1 fruit fly cellular context compared by ENCODE assay signal in genomic region chrX:1889926-1890325, dm6.
A peak's percentile ranks its signal among the peaks of the same experiment; 100 is the strongest.
TF ChIP-seq lines count a peak whose summit lies in the region.

Gene trr (minus strand): TSS chrX:1889950.
Gene mRpL16 (plus strand): TSS chrX:1890256.

TF ChIP-seq in whole organism, embryonic, 481 proteins besides CTCF, POLR2A, EP300 and RAD21 (continued from another document and continues in another):
- no peak for TF ChIP-seq CG8359 (GFP tag; optimal IDR thresholded peaks at IDR 0.05; lab: Kevin White, UChicago; ENCODE audit: borderline replicate concordance)
- no peak for TF ChIP-seq chm (GFP tag; IDR thresholded peaks at IDR 0.05; lab: Robert Waterston, UW)
- peak; percentile 83 for TF ChIP-seq phol (tag; optimal IDR thresholded peaks at IDR 0.05; lab: Kevin White, UChicago)
- TF ChIP-seq ems (GFP tag; optimal IDR thresholded peaks at IDR 0.05; lab: Kevin White, UChicago) = no peak
- no peak for TF ChIP-seq gem (tag; optimal IDR thresholded peaks at IDR 0.05; lab: Kevin White, UChicago)
- TF ChIP-seq scrt (GFP tag; optimal IDR thresholded peaks at IDR 0.05; lab: Kevin White, UChicago) = no peak
- no peak for TF ChIP-seq vfl (GFP tag; optimal IDR thresholded peaks at IDR 0.05; lab: Kevin White, UChicago)
- no peak for TF ChIP-seq tup (GFP tag; optimal IDR thresholded peaks at IDR 0.05; lab: Kevin White, UChicago)
- peak; percentile 64 for TF ChIP-seq Abd-B (GFP tag; optimal IDR thresholded peaks at IDR 0.05; lab: Kevin White, UChicago)
- TF ChIP-seq caup (GFP tag; optimal IDR thresholded peaks at IDR 0.05; lab: Kevin White, UChicago; ENCODE audit: severe bottlenecking) = peak; percentile 36
- TF ChIP-seq dan (GFP tag; IDR thresholded peaks at IDR 0.05; lab: Robert Waterston, UW) = no peak
- no peak for TF ChIP-seq CG8765 (GFP tag; IDR thresholded peaks at IDR 0.05; lab: Robert Waterston, UW)
- TF ChIP-seq CG13624 (GFP tag; optimal IDR thresholded peaks at IDR 0.05; lab: Kevin White, UChicago) = peak; percentile 39
- no peak for TF ChIP-seq CG31441 (GFP tag; IDR thresholded peaks at IDR 0.05; lab: Robert Waterston, UW)
- peak; percentile 52 for TF ChIP-seq CG13424 (tag; optimal IDR thresholded peaks at IDR 0.05; lab: Kevin White, UChicago)
- TF ChIP-seq CG4617 (GFP tag; optimal IDR thresholded peaks at IDR 0.05; lab: Kevin White, UChicago; ENCODE audit: borderline replicate concordance) = peak; percentile 37
- peak; percentile 100 for TF ChIP-seq CG17802 (tag; optimal IDR thresholded peaks at IDR 0.05; lab: Kevin White, UChicago)
- TF ChIP-seq stwl (tag; optimal IDR thresholded peaks at IDR 0.05; lab: Kevin White, UChicago) = peak; percentile 60
- TF ChIP-seq Sox102F (GFP tag; optimal IDR thresholded peaks at IDR 0.05; lab: Kevin White, UChicago) = no peak
- TF ChIP-seq Ravus (GFP tag; IDR thresholded peaks at IDR 0.05; lab: Robert Waterston, UW) = no peak
- peak; percentile 85 for TF ChIP-seq CG1603 (tag; optimal IDR thresholded peaks at IDR 0.05; lab: Kevin White, UChicago)
- no peak for TF ChIP-seq CG12071 (GFP tag; optimal IDR thresholded peaks at IDR 0.05; lab: Kevin White, UChicago)
- peak; percentile 93 for TF ChIP-seq CG2116 (GFP tag; optimal IDR thresholded peaks at IDR 0.05; lab: Kevin White, UChicago)
- TF ChIP-seq Drgx (GFP tag; IDR thresholded peaks at IDR 0.05; lab: Robert Waterston, UW) = no peak
- no peak for TF ChIP-seq z (GFP tag; IDR thresholded peaks at IDR 0.05; lab: Robert Waterston, UW)
- no peak for TF ChIP-seq gro (GFP tag; optimal IDR thresholded peaks at IDR 0.05; lab: Kevin White, UChicago)
- peak; percentile 80 for TF ChIP-seq Sry-δ (GFP tag; optimal IDR thresholded peaks at IDR 0.05; lab: Kevin White, UChicago)
- TF ChIP-seq Opbp (GFP tag; IDR thresholded peaks at IDR 0.05; lab: Robert Waterston, UW; ENCODE audit: partially characterized antibody) = peak; percentile 52; the same call in 2 of the 3 replicates
- TF ChIP-seq trem (tag; optimal IDR thresholded peaks at IDR 0.05; lab: Kevin White, UChicago) = peak; percentile 83
- TF ChIP-seq CG30403 (GFP tag; optimal IDR thresholded peaks at IDR 0.05; lab: Kevin White, UChicago) = peak; percentile 18
- TF ChIP-seq NFAT (GFP tag; IDR thresholded peaks at IDR 0.05; lab: Robert Waterston, UW) = no peak
- TF ChIP-seq sens (GFP tag; lab: Kevin White, UChicago) = peak; percentile 86
- TF ChIP-seq stc (GFP tag; IDR thresholded peaks at IDR 0.05; lab: Robert Waterston, UW) = no peak
- no peak for TF ChIP-seq CG14965 (GFP tag; optimal IDR thresholded peaks at IDR 0.05; lab: Kevin White, UChicago; ENCODE audit: borderline replicate concordance)
- no peak for TF ChIP-seq her (GFP tag; optimal IDR thresholded peaks at IDR 0.05; lab: Kevin White, UChicago)
- no peak for TF ChIP-seq Hr3 (GFP tag; optimal IDR thresholded peaks at IDR 0.05; lab: Kevin White, UChicago)
- TF ChIP-seq bab2 (GFP tag; optimal IDR thresholded peaks at IDR 0.05; lab: Kevin White, UChicago) = peak; percentile 38
- no peak for TF ChIP-seq tio (GFP tag; optimal IDR thresholded peaks at IDR 0.05; lab: Kevin White, UChicago)
- no peak for TF ChIP-seq CG2875 (GFP tag; optimal IDR thresholded peaks at IDR 0.05; lab: Kevin White, UChicago)
- no peak for TF ChIP-seq org-1 (GFP tag; optimal IDR thresholded peaks at IDR 0.05; lab: Kevin White, UChicago)
- TF ChIP-seq CG7928 (GFP tag; optimal IDR thresholded peaks at IDR 0.05; lab: Kevin White, UChicago) = peak; percentile 92
- TF ChIP-seq HLH4C (GFP tag; IDR thresholded peaks at IDR 0.05; lab: Robert Waterston, UW; ENCODE audit: partially characterized antibody) = peak; percentile 54; the same call in 2 of the 3 replicates
- TF ChIP-seq Atf-2 (GFP tag; optimal IDR thresholded peaks at IDR 0.05; lab: Kevin White, UChicago) = no peak
- TF ChIP-seq CG15601 (tag; optimal IDR thresholded peaks at IDR 0.05; lab: Kevin White, UChicago) = no peak
- TF ChIP-seq Hey (tag; optimal IDR thresholded peaks at IDR 0.05; lab: Kevin White, UChicago) = no peak
- TF ChIP-seq CG15073 (GFP tag; optimal IDR thresholded peaks at IDR 0.05; lab: Kevin White, UChicago) = no peak
- TF ChIP-seq D19A (tag; optimal IDR thresholded peaks at IDR 0.05; lab: Kevin White, UChicago) = no peak
- TF ChIP-seq Med (GFP tag; lab: Kevin White, UChicago) = peak; percentile 93
- TF ChIP-seq cad (GFP tag; optimal IDR thresholded peaks at IDR 0.05; lab: Kevin White, UChicago) = no peak
- peak; percentile 84 for TF ChIP-seq CG12659 (GFP tag; optimal IDR thresholded peaks at IDR 0.05; lab: Kevin White, UChicago)
- TF ChIP-seq Nf-YA (GFP tag; IDR thresholded peaks at IDR 0.05; lab: Robert Waterston, UW) = no peak
- TF ChIP-seq CG6254 (GFP tag; optimal IDR thresholded peaks at IDR 0.05; lab: Kevin White, UChicago) = no peak
- peak; percentile 13 for TF ChIP-seq zen (tag; optimal IDR thresholded peaks at IDR 0.05; lab: Kevin White, UChicago)
- TF ChIP-seq CG18599 (GFP tag; optimal IDR thresholded peaks at IDR 0.05; lab: Kevin White, UChicago) = no peak
- TF ChIP-seq CG8089 (GFP tag; optimal IDR thresholded peaks at IDR 0.05; lab: Kevin White, UChicago) = no peak
- no peak for TF ChIP-seq ind (GFP tag; optimal IDR thresholded peaks at IDR 0.05; lab: Kevin White, UChicago)
- TF ChIP-seq Lpt (GFP tag; optimal IDR thresholded peaks at IDR 0.05; lab: Kevin White, UChicago) = no peak
- peak; percentile 33 to 39 for TF ChIP-seq dpn (GFP tag; optimal IDR thresholded peaks at IDR 0.05; lab: Kevin White, UChicago)
- peak; percentile 20 for TF ChIP-seq Xbp1 (GFP tag; optimal IDR thresholded peaks at IDR 0.05; lab: Kevin White, UChicago)
- TF ChIP-seq Optix (GFP tag; IDR thresholded peaks at IDR 0.05; lab: Robert Waterston, UW) = 0 out of 3 replicates have a peak, but pooled peaks have one; percentile 40
- no peak for TF ChIP-seq TFAM (GFP tag; optimal IDR thresholded peaks at IDR 0.05; lab: Kevin White, UChicago)
- peak; percentile 29 for TF ChIP-seq CG18011 (GFP tag; optimal IDR thresholded peaks at IDR 0.05; lab: Kevin White, UChicago)
- TF ChIP-seq so (GFP tag; IDR thresholded peaks at IDR 0.05; lab: Robert Waterston, UW) = no peak
- no peak for TF ChIP-seq Vsx1 (GFP tag; optimal IDR thresholded peaks at IDR 0.05; lab: Kevin White, UChicago)
- no peak for TF ChIP-seq tll (GFP tag; optimal IDR thresholded peaks at IDR 0.05; lab: Kevin White, UChicago)
- no peak for TF ChIP-seq Blimp-1 (GFP tag; optimal IDR thresholded peaks at IDR 0.05; lab: Kevin White, UChicago)
- TF ChIP-seq Hr51 (GFP tag; optimal IDR thresholded peaks at IDR 0.05; lab: Kevin White, UChicago) = peak in 1 of 2 experiments; percentile 13
- TF ChIP-seq bigmax (GFP tag; optimal IDR thresholded peaks at IDR 0.05; lab: Kevin White, UChicago) = no peak
- TF ChIP-seq unpg (GFP tag; optimal IDR thresholded peaks at IDR 0.05; lab: Kevin White, UChicago) = peak; percentile 39
- peak; percentile 58 for TF ChIP-seq Rfx (GFP tag; IDR thresholded peaks at IDR 0.05; lab: Robert Waterston, UW)
- peak; percentile 97 for TF ChIP-seq Sin3A (optimal IDR thresholded peaks at IDR 0.05; lab: Kevin White, UChicago)
- TF ChIP-seq Side (GFP tag; optimal IDR thresholded peaks at IDR 0.05; lab: Kevin White, UChicago) = peak; percentile 27
- no peak for TF ChIP-seq Dip2 (GFP tag; IDR thresholded peaks at IDR 0.05; lab: Robert Waterston, UW)
- no peak for TF ChIP-seq CG5245 (GFP tag; optimal IDR thresholded peaks at IDR 0.05; lab: Kevin White, UChicago)
- TF ChIP-seq bowl (GFP tag; IDR thresholded peaks at IDR 0.05; lab: Robert Waterston, UW) = no peak
- no peak for TF ChIP-seq CG8944 (GFP tag; optimal IDR thresholded peaks at IDR 0.05; lab: Kevin White, UChicago)
- TF ChIP-seq run (tag; optimal IDR thresholded peaks at IDR 0.05; lab: Kevin White, UChicago) = no peak
- peak; percentile 34 to 85 for TF ChIP-seq Pdp1 (GFP tag; optimal IDR thresholded peaks at IDR 0.05; lab: Kevin White, UChicago)
- TF ChIP-seq sisA (GFP tag; IDR thresholded peaks at IDR 0.05; lab: Robert Waterston, UW) = no peak
- peak; percentile 28; the same call in 1 of the 3 replicates for TF ChIP-seq CG14860 (GFP tag; IDR thresholded peaks at IDR 0.05; lab: Robert Waterston, UW; ENCODE audit: partially characterized antibody)
- TF ChIP-seq ab (GFP tag; optimal IDR thresholded peaks at IDR 0.05; lab: Kevin White, UChicago) = no peak
- no peak for TF ChIP-seq CG16815 (GFP tag; optimal IDR thresholded peaks at IDR 0.05; lab: Kevin White, UChicago)
- TF ChIP-seq Dad (GFP tag; optimal IDR thresholded peaks at IDR 0.05; lab: Kevin White, UChicago) = peak; percentile 41
- no peak for TF ChIP-seq CG7372 (GFP tag; IDR thresholded peaks at IDR 0.05; lab: Robert Waterston, UW)
- TF ChIP-seq CG10321 (GFP tag; IDR thresholded peaks at IDR 0.05; lab: Robert Waterston, UW) = no peak
- TF ChIP-seq CG3726 (GFP tag; IDR thresholded peaks at IDR 0.05; lab: Robert Waterston, UW) = no peak
- TF ChIP-seq Doc2 (GFP tag; IDR thresholded peaks at IDR 0.05; lab: Robert Waterston, UW) = no peak
- TF ChIP-seq NfI (GFP tag; optimal IDR thresholded peaks at IDR 0.05; lab: Kevin White, UChicago) = peak; percentile 59
- TF ChIP-seq CG6813 (GFP tag; optimal IDR thresholded peaks at IDR 0.05; lab: Kevin White, UChicago) = no peak
- TF ChIP-seq fd102C (GFP tag; optimal IDR thresholded peaks at IDR 0.05; lab: Kevin White, UChicago) = no peak
- TF ChIP-seq HLHmδ (GFP tag; optimal IDR thresholded peaks at IDR 0.05; lab: Kevin White, UChicago) = no peak
- no peak for TF ChIP-seq CG11696 (GFP tag; IDR thresholded peaks at IDR 0.05; lab: Robert Waterston, UW)
- peak; percentile 44; the same call in 1 of the 2 replicates for TF ChIP-seq CG9215 (GFP tag; IDR thresholded peaks at IDR 0.05; lab: Robert Waterston, UW)
- no peak for TF ChIP-seq Lhr (GFP tag; optimal IDR thresholded peaks at IDR 0.05; lab: Kevin White, UChicago)
- TF ChIP-seq CG2199 (GFP tag; IDR thresholded peaks at IDR 0.05; lab: Robert Waterston, UW) = no peak
- peak; percentile 21; the same call in 1 of the 3 replicates for TF ChIP-seq gce (GFP tag; IDR thresholded peaks at IDR 0.05; lab: Robert Waterston, UW)
- TF ChIP-seq cwo (GFP tag; optimal IDR thresholded peaks at IDR 0.05; lab: Kevin White, UChicago) = no peak
- TF ChIP-seq dimm (GFP tag; IDR thresholded peaks at IDR 0.05; lab: Robert Waterston, UW) = no peak
- no peak for TF ChIP-seq btn (GFP tag; optimal IDR thresholded peaks at IDR 0.05; lab: Kevin White, UChicago)
- no peak for TF ChIP-seq eyg (GFP tag; optimal IDR thresholded peaks at IDR 0.05; lab: Kevin White, UChicago)
- no peak for TF ChIP-seq CG10462 (GFP tag; optimal IDR thresholded peaks at IDR 0.05; lab: Kevin White, UChicago)
- peak; percentile 33; the same call in 1 of the 2 replicates for TF ChIP-seq lmd (GFP tag; IDR thresholded peaks at IDR 0.05; lab: Robert Waterston, UW)
- TF ChIP-seq nerfin-2 (GFP tag; IDR thresholded peaks at IDR 0.05; lab: Robert Waterston, UW; ENCODE audit: partially characterized antibody) = peak; percentile 51; the same call in 1 of the 2 replicates
- no peak for TF ChIP-seq Nf-YB (GFP tag; optimal IDR thresholded peaks at IDR 0.05; lab: Kevin White, UChicago)
- no peak for TF ChIP-seq MTF-1 (GFP tag; optimal IDR thresholded peaks at IDR 0.05; lab: Kevin White, UChicago; ENCODE audit: borderline replicate concordance)
- TF ChIP-seq insv (GFP tag; optimal IDR thresholded peaks at IDR 0.05; lab: Kevin White, UChicago) = peak in 1 of 2 experiments; percentile 16
- no peak for TF ChIP-seq CG8281 (tag; optimal IDR thresholded peaks at IDR 0.05; lab: Kevin White, UChicago)
- no peak for TF ChIP-seq CG3281 (GFP tag; optimal IDR thresholded peaks at IDR 0.05; lab: Kevin White, UChicago)
- peak; percentile 30 for TF ChIP-seq CG17912 (GFP tag; optimal IDR thresholded peaks at IDR 0.05; lab: Kevin White, UChicago)
- TF ChIP-seq CG34422 (GFP tag; IDR thresholded peaks at IDR 0.05; lab: Robert Waterston, UW) = peak; percentile 64; the same call in 1 of the 3 replicates
- peak; percentile 80 for TF ChIP-seq CG16813 (GFP tag; IDR thresholded peaks at IDR 0.05; lab: Robert Waterston, UW; ENCODE audit: partially characterized antibody)
- no peak for TF ChIP-seq Bdp1 (GFP tag; optimal IDR thresholded peaks at IDR 0.05; lab: Kevin White, UChicago)
- TF ChIP-seq MBD-R2 (GFP tag; IDR thresholded peaks at IDR 0.05; lab: Robert Waterston, UW) = peak; percentile 84
- no peak for TF ChIP-seq br (optimal IDR thresholded peaks at IDR 0.05; lab: Kevin White, UChicago)
- TF ChIP-seq ci (GFP tag; IDR thresholded peaks at IDR 0.05; lab: Robert Waterston, UW) = 0 out of 3 replicates have a peak, but pooled peaks have one; percentile 43
- peak; percentile 65 for TF ChIP-seq zfh2 (GFP tag; optimal IDR thresholded peaks at IDR 0.05; lab: Kevin White, UChicago)
- TF ChIP-seq CG33213 (GFP tag; optimal IDR thresholded peaks at IDR 0.05; lab: Kevin White, UChicago) = peak; percentile 12
- TF ChIP-seq E2f1 (GFP tag; IDR thresholded peaks at IDR 0.05; lab: Robert Waterston, UW) = no peak
- TF ChIP-seq ranshi (GFP tag; IDR thresholded peaks at IDR 0.05; lab: Robert Waterston, UW) = 0 out of 2 replicates have a peak, but pooled peaks have one; percentile 11
- TF ChIP-seq CG18764 (GFP tag; optimal IDR thresholded peaks at IDR 0.05; lab: Kevin White, UChicago) = no peak
- TF ChIP-seq CG13287 (GFP tag; IDR thresholded peaks at IDR 0.05; lab: Robert Waterston, UW; ENCODE audit: partially characterized antibody) = peak; percentile 82
- TF ChIP-seq Ada2b (GFP tag; IDR thresholded peaks at IDR 0.05; lab: Robert Waterston, UW) = no peak
- TF ChIP-seq gcm (GFP tag; optimal IDR thresholded peaks at IDR 0.05; lab: Kevin White, UChicago) = no peak
- TF ChIP-seq Dp (GFP tag; optimal IDR thresholded peaks at IDR 0.05; lab: Kevin White, UChicago) = peak; percentile 40
- TF ChIP-seq CG9797 (GFP tag; optimal IDR thresholded peaks at IDR 0.05; lab: Kevin White, UChicago) = peak; percentile 84
- TF ChIP-seq CG13894 (tag; optimal IDR thresholded peaks at IDR 0.05; lab: Kevin White, UChicago) = no peak
- peak; percentile 58 for TF ChIP-seq Mad (GFP tag; optimal IDR thresholded peaks at IDR 0.05; lab: Kevin White, UChicago)
- 0 out of 4 replicates have a peak, but pooled peaks have one; percentile 59 for TF ChIP-seq chinmo (GFP tag; IDR thresholded peaks at IDR 0.05; lab: Robert Waterston, UW; ENCODE audit: partially characterized antibody)
- peak; percentile 16 for TF ChIP-seq mam (GFP tag; optimal IDR thresholded peaks at IDR 0.05; lab: Kevin White, UChicago)
- no peak for TF ChIP-seq CG4360 (GFP tag; IDR thresholded peaks at IDR 0.05; lab: Robert Waterston, UW)
- no peak for TF ChIP-seq cato (GFP tag; optimal IDR thresholded peaks at IDR 0.05; lab: Kevin White, UChicago; ENCODE audit: borderline replicate concordance)
- TF ChIP-seq BEAF-32 (GFP tag; optimal IDR thresholded peaks at IDR 0.05; lab: Kevin White, UChicago) = peak; percentile 86
